Worm (Caenorhabditis elegans): ENCODE results near the gene R02E12.5.

ce11 chrX:3982370-3982769, 14.8 kb upstream of the R02E12.5 start:
- TF ChIP-seq nhr-237 (tag; optimal IDR thresholded peaks at IDR 0.05) (no peak), zfp-3 (GFP tag; conservative IDR thresholded peaks at IDR 0.05) (no peak), nhr-48 (tag; optimal IDR thresholded peaks at IDR 0.05) (no peak), ceh-20 (GFP tag; IDR thresholded peaks at IDR 0.05) (no peak), nhr-76 (tag; optimal IDR thresholded peaks at IDR 0.05) (no peak), unc-130 (GFP tag; optimal IDR thresholded peaks at IDR 0.05) (no peak), skn-1 (tag; optimal IDR thresholded peaks at IDR 0.05) (no peak), lin-29 (GFP tag; IDR thresholded peaks at IDR 0.05) (no peak), snpc-4 (tag; optimal IDR thresholded peaks at IDR 0.05) (no peak), zag-1 (tag; optimal IDR thresholded peaks at IDR 0.05) (no peak), snpc-1.2 (GFP tag; IDR thresholded peaks at IDR 0.05) (no peak), unc-39 (tag; optimal IDR thresholded peaks at IDR 0.05) (no peak)
